Fruit fly (Drosophila melanogaster) Kc167 (cell line): ENCODE measurements around the gene CG9586.

ENCODE experiments used
- psq ChIP-seq: fragments of >200 bp; optimal IDR thresholded peaks from 2 replicates; lab custom pipeline; 2017; ENCODE audit warnings: missing external identifiers
- ttk ChIP-seq: sonication (Bioruptor generic); optimal IDR thresholded peaks from 2 replicates; lab custom pipeline; 2017; ENCODE audit warnings: missing external identifiers

dm6 chr2L:9149426-9149825 is 16.9 kb downstream of the CG9586 start:
- no peak for TF ChIP-seq psq
- no peak for TF ChIP-seq ttk (lab: Kevin White, UChicago)
